Worm (Caenorhabditis elegans) whole organism, L3 larva: ENCODE measurements around the gene spt-5.
A peak's percentile ranks its signal among the peaks of the same experiment; 100 is the strongest.

ENCODE experiments used
- ZK546.5 ChIP-seq: sonication (generic microtip); optimal IDR thresholded peaks from 2 replicates; lab custom pipeline; 2017; ENCODE audit warnings: missing biosample characterization, missing genetic modification characterization
- ama-1 ChIP-seq: fragments of 150-350 bp; optimal IDR thresholded peaks from 2 replicates; lab custom pipeline; 2018
- ceh-16 ChIP-seq: sonication (generic microtip); optimal IDR thresholded peaks from 2 replicates; lab custom pipeline; 2017; ENCODE audit warnings: missing biosample characterization, missing genetic modification characterization
- ceh-28 ChIP-seq: fragments of 150-350 bp; optimal IDR thresholded peaks from 2 replicates; lab custom pipeline; 2014; ENCODE audit warnings: missing biosample characterization, missing genetic modification reagents, missing genetic modification characterization
- ceh-82 ChIP-seq: fragments of 150-350 bp; optimal IDR thresholded peaks from 2 replicates; lab custom pipeline; 2014; ENCODE audit warnings: missing biosample characterization, missing genetic modification characterization
- ceh-9 ChIP-seq: sonication (generic microtip); optimal IDR thresholded peaks from 2 replicates; lab custom pipeline; 2018; ENCODE audit warnings: missing biosample characterization, missing genetic modification characterization
- daf-12 ChIP-seq: fragments of 150-350 bp; optimal IDR thresholded peaks from 2 replicates; lab custom pipeline; 2014; ENCODE audit warnings: missing biosample characterization, missing genetic modification reagents, missing genetic modification characterization
- egl-27 ChIP-seq: sonication (generic microtip); optimal IDR thresholded peaks from 4 replicates; lab custom pipeline; 2017; ENCODE audit warnings: missing biosample characterization, missing genetic modification reagents, missing genetic modification characterization
- elt-1 ChIP-seq: fragments of 150-350 bp; optimal IDR thresholded peaks from 2 replicates; lab custom pipeline; 2014; ENCODE audit warnings: missing biosample characterization, missing genetic modification characterization
- elt-2 ChIP-seq: sonication (generic microtip); optimal IDR thresholded peaks from 2 replicates; lab custom pipeline; 2016; ENCODE audit warnings: missing genetic modification reagents, mild to moderate bottlenecking, missing genetic modification characterization, missing compliant biosample characterization
- elt-3 ChIP-seq, 3 experiments: fragments of 150-350 bp in 1 of 3; sonication (generic microtip) in 2 of 3; optimal IDR thresholded peaks; 2 replicates in 2 of 3; 4 replicates in 1 of 3; lab custom pipeline; 2014 to 2017; ENCODE audit warnings: missing biosample characterization in 3 of 3, missing genetic modification characterization in 3 of 3
- fkh-2 ChIP-seq: fragments of 150-350 bp; optimal IDR thresholded peaks from 2 replicates; lab custom pipeline; 2014; ENCODE audit warnings: missing biosample characterization, missing genetic modification reagents, missing genetic modification characterization
- hmg-11 ChIP-seq: sonication (generic microtip); optimal IDR thresholded peaks from 2 replicates; lab custom pipeline; 2016; ENCODE audit warnings: missing genetic modification characterization, missing compliant biosample characterization
- jun-1 ChIP-seq: fragments of 150-350 bp; optimal IDR thresholded peaks from 2 replicates; lab custom pipeline; 2014; ENCODE audit warnings: missing biosample characterization, missing genetic modification reagents, missing genetic modification characterization
- lin-39 ChIP-seq: fragments of 150-350 bp; optimal IDR thresholded peaks from 2 replicates; lab custom pipeline; 2018; ENCODE audit warnings: missing biosample characterization, missing genetic modification reagents, missing genetic modification characterization
- lsy-12 ChIP-seq: sonication (generic microtip); optimal IDR thresholded peaks from 2 replicates; lab custom pipeline; 2016; ENCODE audit warnings: mild to moderate bottlenecking, missing genetic modification characterization, missing compliant biosample characterization
- mdl-1 ChIP-seq: fragments of 150-350 bp; optimal IDR thresholded peaks from 2 replicates; lab custom pipeline; 2014; ENCODE audit warnings: missing biosample characterization, missing genetic modification characterization
- nhr-11 ChIP-seq: fragments of 150-350 bp; optimal IDR thresholded peaks from 2 replicates; lab custom pipeline; 2014; ENCODE audit warnings: missing biosample characterization, missing genetic modification characterization
- nhr-25 ChIP-seq: sonication (generic microtip); optimal IDR thresholded peaks from 2 replicates; lab custom pipeline; 2017; ENCODE audit warnings: missing biosample characterization, missing genetic modification characterization
- nhr-28 ChIP-seq: fragments of 150-350 bp; optimal IDR thresholded peaks from 2 replicates; lab custom pipeline; 2014; ENCODE audit warnings: missing biosample characterization, missing genetic modification characterization
- nhr-43 ChIP-seq: sonication (generic microtip); optimal IDR thresholded peaks from 2 replicates; lab custom pipeline; 2016; ENCODE audit warnings: mild to moderate bottlenecking, missing genetic modification characterization, missing compliant biosample characterization; ENCODE audit not compliant: poor library complexity, severe bottlenecking
- nhr-67 ChIP-seq: fragments of 150-350 bp; optimal IDR thresholded peaks from 2 replicates; lab custom pipeline; 2014; ENCODE audit warnings: missing biosample characterization, missing genetic modification characterization
- nhr-76 ChIP-seq: fragments of 150-350 bp; sonication (generic microtip); optimal IDR thresholded peaks from 5 replicates; lab custom pipeline; 2014; ENCODE audit warnings: missing biosample characterization, missing genetic modification characterization
- nhr-77 ChIP-seq: fragments of 150-350 bp; optimal IDR thresholded peaks from 2 replicates; lab custom pipeline; 2014; ENCODE audit warnings: missing biosample characterization, missing genetic modification characterization
- pha-4 ChIP-seq: fragments of 150-350 bp; optimal IDR thresholded peaks from 2 replicates; lab custom pipeline; 2014; ENCODE audit warnings: missing biosample characterization, missing genetic modification reagents, missing genetic modification characterization
- pqm-1 ChIP-seq: fragments of 150-350 bp; optimal IDR thresholded peaks from 2 replicates; lab custom pipeline; 2017; ENCODE audit warnings: missing biosample characterization, missing genetic modification characterization, inconsistent platforms
- sea-2 ChIP-seq: fragments of 150-350 bp; sonication (generic microtip); optimal IDR thresholded peaks from 4 replicates; lab custom pipeline; 2014; ENCODE audit warnings: missing biosample characterization, missing genetic modification reagents, missing genetic modification characterization
- skn-1 ChIP-seq: fragments of 150-350 bp; optimal IDR thresholded peaks from 2 replicates; lab custom pipeline; 2014; ENCODE audit warnings: missing biosample characterization, missing genetic modification characterization
- snpc-4 ChIP-seq: fragments of 150-350 bp; optimal IDR thresholded peaks from 2 replicates; lab custom pipeline; 2014; ENCODE audit warnings: missing biosample characterization, missing genetic modification characterization
- tbx-2 ChIP-seq: sonication (generic microtip); optimal IDR thresholded peaks from 2 replicates; lab custom pipeline; 2016; ENCODE audit warnings: mild to moderate bottlenecking, missing genetic modification characterization, missing compliant biosample characterization
- unc-39 ChIP-seq: sonication (generic microtip); optimal IDR thresholded peaks from 4 replicates; lab custom pipeline; 2017; ENCODE audit warnings: missing biosample characterization, missing genetic modification characterization
- unc-62 ChIP-seq: fragments of 150-350 bp; sonication (generic microtip); optimal IDR thresholded peaks from 4 replicates; lab custom pipeline; 2014; ENCODE audit warnings: missing biosample characterization, missing genetic modification reagents, missing genetic modification characterization
- ztf-4 ChIP-seq: fragments of 150-350 bp; optimal IDR thresholded peaks from 2 replicates; lab custom pipeline; 2014; ENCODE audit warnings: missing biosample characterization, missing genetic modification characterization

spt-5 gene

DNA sequence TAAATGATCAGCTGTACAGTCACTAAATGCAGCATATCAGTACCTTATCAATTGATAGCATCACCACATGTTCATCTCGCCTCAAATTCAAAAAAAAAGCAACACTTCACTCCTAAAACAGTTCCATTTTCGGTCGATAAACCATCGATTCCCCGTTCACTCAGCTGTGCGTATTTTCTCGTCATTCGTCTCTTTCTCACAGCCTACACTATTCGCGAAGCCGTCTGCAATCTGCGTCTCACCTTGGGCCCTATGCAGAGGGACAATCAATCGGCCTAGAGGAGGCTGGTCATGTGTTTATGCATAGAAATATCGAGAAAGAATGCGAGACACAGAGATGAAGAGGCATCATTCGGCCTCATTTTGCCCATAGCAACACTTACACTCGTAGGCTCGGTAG, 18.9 kb upstream of the spt-5 start (continued):
- no peak for TF ChIP-seq unc-39 (tag; lab: Kevin White, UChicago)
- peak; percentile 95 for TF ChIP-seq ceh-28
- TF ChIP-seq mdl-1 (tag; lab: Kevin White, UChicago): peak; percentile 43

DNA sequence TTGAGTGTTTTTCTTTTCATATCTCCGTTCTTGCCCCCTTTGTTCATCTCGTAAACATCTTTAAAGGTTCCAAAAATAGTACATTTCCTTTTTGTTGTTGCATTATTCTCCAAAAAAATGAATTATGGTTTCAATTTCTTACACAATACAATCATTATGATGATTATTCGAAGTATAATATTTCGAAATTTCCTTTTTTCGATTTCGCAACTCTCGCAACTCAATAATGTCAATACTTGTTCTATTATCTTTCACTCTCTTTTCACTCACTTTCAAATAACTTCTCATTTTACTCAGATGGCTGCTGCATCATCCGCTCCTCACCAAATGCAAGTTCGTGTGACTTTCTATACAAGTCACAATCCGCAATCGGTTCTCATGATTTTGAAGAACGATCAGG, 17.3 kb upstream of the spt-5 start, which contains the start of gene sqst-1:
Gene sqst-1, plus strand, starts transcription at position 298 of the 400 bp plus-strand sequence.
- TF ChIP-seq nhr-28 (tag; lab: Kevin White, UChicago) (no peak), jun-1 (tag; lab: Kevin White, UChicago) (no peak), ama-1 (lab: Kevin White, UChicago) (peak; percentile 84), ZK546.5 (tag; lab: Kevin White, UChicago) (no peak), egl-27 (tag; lab: Kevin White, UChicago) (no peak), pha-4 (tag; lab: Kevin White, UChicago) (peak; percentile 4), ceh-16 (tag; lab: Kevin White, UChicago) (no peak)

DNA sequence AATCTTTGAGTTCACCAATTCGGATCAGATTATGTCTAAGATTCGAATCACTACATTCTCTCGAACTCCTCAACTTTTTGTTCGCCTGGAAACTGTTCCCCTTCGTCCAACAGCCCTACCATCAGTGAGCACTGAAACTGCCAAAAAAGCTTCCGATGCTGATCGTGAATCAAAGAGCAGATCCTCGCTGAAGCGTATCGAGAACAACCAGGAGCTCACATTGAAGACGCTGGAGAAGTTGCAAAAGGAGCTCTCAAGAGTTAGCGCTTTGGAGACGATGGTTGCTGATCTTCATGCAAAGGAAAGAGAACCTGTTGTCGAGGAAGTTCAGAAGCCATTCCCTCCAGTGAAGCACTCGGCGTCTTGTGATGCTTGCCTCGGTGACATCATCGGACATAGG, 16.5 kb upstream of the spt-5 start:
- TF ChIP-seq ceh-9 (tag; lab: Kevin White, UChicago) (no peak), nhr-77 (no peak), ama-1 (lab: Kevin White, UChicago) (peak; percentile 9), nhr-25 (tag; lab: Kevin White, UChicago) (peak; percentile 29)
- TF ChIP-seq, all 47 proteins: peak for 2

DNA sequence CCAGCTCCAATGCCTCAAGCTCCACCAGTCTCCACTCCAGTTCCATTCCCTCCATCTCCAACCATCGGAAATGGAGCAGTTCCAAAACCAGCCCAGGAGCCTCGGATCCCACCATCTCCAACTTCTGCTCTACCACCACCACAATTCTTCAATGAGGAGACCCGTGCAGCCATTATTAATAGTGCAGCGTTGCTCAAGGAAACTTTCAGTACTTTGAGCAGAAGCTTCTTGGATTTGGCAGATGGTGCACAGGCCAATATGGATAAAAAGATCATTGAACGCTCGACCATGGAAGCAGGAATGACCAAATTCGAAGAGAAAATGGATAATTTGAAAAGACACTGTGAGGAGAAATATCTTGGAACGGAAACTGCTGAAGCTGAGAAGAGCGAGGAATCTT, 15.9 kb upstream of the spt-5 start:
- TF ChIP-seq nhr-77: no peak
- TF ChIP-seq nhr-67: no peak
- TF ChIP-seq ZK546.5 (tag; lab: Kevin White, UChicago): no peak
- no peak for TF ChIP-seq tbx-2 (tag; lab: Kevin White, UChicago)
- TF ChIP-seq skn-1 (tag; lab: Kevin White, UChicago): no peak
- no peak for TF ChIP-seq egl-27 (tag; lab: Kevin White, UChicago)
- no peak for TF ChIP-seq jun-1 (tag; lab: Kevin White, UChicago)
- no peak for TF ChIP-seq fkh-2 (tag; lab: Kevin White, UChicago)

DNA sequence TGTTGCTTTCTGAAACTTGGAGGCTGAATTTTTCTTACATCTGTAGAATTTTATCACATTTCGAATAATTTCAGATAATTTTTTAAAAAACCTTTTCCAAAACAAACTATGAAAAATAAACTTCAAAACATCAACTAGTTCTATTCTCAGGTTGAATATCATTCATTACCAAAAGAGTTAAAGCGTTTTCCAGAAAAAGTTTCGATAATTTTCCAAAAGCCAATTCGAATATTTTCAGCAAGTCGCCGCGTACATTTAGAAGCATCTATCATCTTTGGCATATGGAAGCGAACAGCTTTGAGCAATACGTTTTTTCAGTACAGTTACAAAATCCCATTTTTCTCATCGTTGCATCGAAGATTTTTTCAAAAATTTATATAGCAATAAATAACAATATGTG, 14.4 kb upstream of the spt-5 start:
- TF ChIP-seq ztf-4 (tag; lab: Kevin White, UChicago): peak; percentile 13
- peak; percentile 42 for TF ChIP-seq nhr-25 (tag; lab: Kevin White, UChicago)
- TF ChIP-seq nhr-43 (tag; lab: Kevin White, UChicago): peak; percentile 20
- TF ChIP-seq ama-1 (lab: Kevin White, UChicago): peak; percentile 91
- peak; percentile 5 for TF ChIP-seq lsy-12 (tag; lab: Kevin White, UChicago)
- TF ChIP-seq pqm-1 (tag; lab: Kevin White, UChicago): no peak
- peak; percentile 19 for TF ChIP-seq elt-2
- TF ChIP-seq elt-1 (tag; lab: Kevin White, UChicago): no peak
- TF ChIP-seq elt-3 (tag; optimal IDR thresholded peaks at IDR 0.05; lab: Kevin White, UChicago): peak in 1 of 3 experiments; percentile 9
- TF ChIP-seq tbx-2 (tag; lab: Kevin White, UChicago): peak; percentile 56
- peak; percentile 49 for TF ChIP-seq pha-4 (tag; lab: Kevin White, UChicago)
- TF ChIP-seq nhr-77: no peak

DNA sequence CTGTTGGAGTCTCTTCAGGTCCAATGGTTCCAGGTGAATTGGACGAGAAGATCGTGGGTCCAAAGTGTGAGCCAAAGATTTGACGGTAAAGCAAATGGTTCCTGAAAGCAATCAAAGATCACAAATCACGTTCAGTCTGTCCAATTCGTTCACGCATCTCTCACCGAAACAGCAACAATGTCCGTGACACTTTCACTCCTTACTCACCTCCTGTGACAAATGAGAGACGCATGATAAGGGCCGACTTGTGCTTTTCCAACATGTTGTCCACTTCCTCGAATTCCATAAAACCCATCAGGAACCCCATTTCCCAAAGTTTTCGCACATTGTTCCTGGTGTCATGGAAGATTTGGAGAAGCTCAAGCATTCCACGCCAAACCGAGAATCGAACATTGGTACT, 10.9 kb upstream of the spt-5 start:
- TF ChIP-seq hmg-11 (tag; lab: Kevin White, UChicago): no peak
- TF ChIP-seq ceh-82 (tag; lab: Kevin White, UChicago): no peak
- TF ChIP-seq lin-39: no peak
- TF ChIP-seq daf-12: no peak
- TF ChIP-seq snpc-4: no peak
- no peak for TF ChIP-seq nhr-77
- no peak for TF ChIP-seq unc-62 (GFP tag; lab: Kevin White, UChicago)
- no peak for TF ChIP-seq ceh-16 (tag; lab: Kevin White, UChicago)
- TF ChIP-seq nhr-76 (tag; lab: Kevin White, UChicago): no peak
- no peak for TF ChIP-seq sea-2 (GFP tag; lab: Kevin White, UChicago)
- no peak for TF ChIP-seq lsy-12 (tag; lab: Kevin White, UChicago)
- TF ChIP-seq elt-2: no peak
- no peak for TF ChIP-seq nhr-11 (tag; lab: Kevin White, UChicago)
- no peak for TF ChIP-seq nhr-25 (tag; lab: Kevin White, UChicago)
- no peak for TF ChIP-seq mdl-1 (tag; lab: Kevin White, UChicago)
